Worm (Caenorhabditis elegans) whole organism, mixed stage, embryonic: Measurements from ENCODE around the gene M88.3.
A peak's percentile ranks its signal among the peaks of the same experiment; 100 is the strongest.

Experiments used
- M03D4.4 ChIP-seq: sonication (generic microtip); optimal IDR thresholded peaks from 2 replicates; lab custom pipeline; 2017; ENCODE audit warnings: mild to moderate bottlenecking, missing genetic modification characterization, missing compliant biosample characterization
- bed-3 ChIP-seq: fragments of 200-800 bp; sonication (Bioruptor generic); optimal IDR thresholded peaks from 3 replicates; lab custom pipeline; 2018; ENCODE audit warnings: mild to moderate bottlenecking, missing genetic modification characterization, moderate library complexity, missing compliant biosample characterization
- blmp-1 ChIP-seq: fragments of 150-350 bp; optimal IDR thresholded peaks from 2 replicates; lab custom pipeline; 2014; ENCODE audit warnings: missing biosample characterization, missing genetic modification characterization
- ceh-39 ChIP-seq: fragments of 150-350 bp; optimal IDR thresholded peaks from 2 replicates; lab custom pipeline; 2014; ENCODE audit warnings: missing biosample characterization, missing genetic modification characterization
- ceh-43 ChIP-seq: fragments of 200-800 bp; sonication (Bioruptor generic); optimal IDR thresholded peaks from 2 replicates; lab custom pipeline; 2018; ENCODE audit warnings: mild to moderate bottlenecking, missing genetic modification characterization, moderate library complexity, missing compliant biosample characterization
- ceh-83 ChIP-seq: fragments of 200-800 bp; sonication (Bioruptor generic); optimal IDR thresholded peaks from 2 replicates; lab custom pipeline; 2018; ENCODE audit warnings: mild to moderate bottlenecking, missing genetic modification characterization, missing compliant biosample characterization
- ces-1 ChIP-seq: fragments of 150-350 bp; optimal IDR thresholded peaks from 2 replicates; lab custom pipeline; 2014; ENCODE audit warnings: missing biosample characterization, missing genetic modification reagents, missing genetic modification characterization
- cnd-1 ChIP-seq: fragments of 200-800 bp; sonication (Bioruptor generic); optimal IDR thresholded peaks from 2 replicates; lab custom pipeline; 2018; ENCODE audit warnings: mild to moderate bottlenecking, missing genetic modification characterization, missing compliant biosample characterization
- drap-1 ChIP-seq: fragments of 200-800 bp; sonication (Bioruptor generic); optimal IDR thresholded peaks from 3 replicates; lab custom pipeline; 2018; ENCODE audit warnings: mild to moderate bottlenecking, missing genetic modification characterization, missing compliant biosample characterization
- elt-1 ChIP-seq: sonication (generic microtip); optimal IDR thresholded peaks from 2 replicates; lab custom pipeline; 2017; ENCODE audit warnings: missing genetic modification characterization, mild to moderate bottlenecking, missing compliant biosample characterization, antibody characterized with exemption, moderate library complexity, borderline replicate concordance; ENCODE audit not compliant: insufficient read depth
- elt-3 ChIP-seq: fragments of 150-350 bp; optimal IDR thresholded peaks from 2 replicates; lab custom pipeline; 2014; ENCODE audit warnings: missing biosample characterization, missing genetic modification characterization
- flh-1 ChIP-seq: fragments of 200-800 bp; sonication (Bioruptor generic); optimal IDR thresholded peaks from 2 replicates; lab custom pipeline; 2018; ENCODE audit warnings: mild to moderate bottlenecking, missing genetic modification characterization, moderate library complexity, missing compliant biosample characterization
- ham-2 ChIP-seq: fragments of 200-800 bp; sonication (Bioruptor generic); optimal IDR thresholded peaks from 2 replicates; lab custom pipeline; 2018; ENCODE audit warnings: mild to moderate bottlenecking, missing genetic modification characterization, missing compliant biosample characterization
- hlh-1 ChIP-seq: fragments of 150-350 bp; optimal IDR thresholded peaks from 2 replicates; lab custom pipeline; 2014; ENCODE audit warnings: missing biosample characterization, missing genetic modification reagents, missing genetic modification characterization
- lin-13 ChIP-seq: fragments of 150-350 bp; optimal IDR thresholded peaks from 2 replicates; lab custom pipeline; 2014; ENCODE audit warnings: missing biosample characterization, missing genetic modification characterization
- lin-32 ChIP-seq: fragments of 200-800 bp; sonication (Bioruptor generic); optimal IDR thresholded peaks from 2 replicates; lab custom pipeline; 2018; ENCODE audit warnings: mild to moderate bottlenecking, missing genetic modification characterization, missing compliant biosample characterization
- lsy-2 ChIP-seq: fragments of 150-350 bp; optimal IDR thresholded peaks from 2 replicates; lab custom pipeline; 2014; ENCODE audit warnings: missing biosample characterization, missing genetic modification characterization
- mab-5 ChIP-seq: fragments of 150-350 bp; optimal IDR thresholded peaks from 2 replicates; lab custom pipeline; 2014; ENCODE audit warnings: missing biosample characterization, missing genetic modification characterization
- mep-1 ChIP-seq: fragments of 150-350 bp; optimal IDR thresholded peaks from 2 replicates; lab custom pipeline; 2017; ENCODE audit warnings: missing biosample characterization, missing genetic modification reagents, missing genetic modification characterization, inconsistent platforms
- mls-2 ChIP-seq: sonication (generic microtip); optimal IDR thresholded peaks from 2 replicates; lab custom pipeline; 2016; ENCODE audit warnings: mild to moderate bottlenecking, missing genetic modification characterization, moderate library complexity, missing compliant biosample characterization
- nhr-12 ChIP-seq: fragments of 150-350 bp; optimal IDR thresholded peaks from 2 replicates; lab custom pipeline; 2014; ENCODE audit warnings: missing biosample characterization, missing genetic modification characterization
- nhr-237 ChIP-seq: fragments of 150-350 bp; optimal IDR thresholded peaks from 2 replicates; lab custom pipeline; 2014; ENCODE audit warnings: missing biosample characterization, missing genetic modification characterization
- nhr-28 ChIP-seq: fragments of 150-350 bp; optimal IDR thresholded peaks from 2 replicates; lab custom pipeline; 2014; ENCODE audit warnings: missing biosample characterization, missing genetic modification characterization
- nhr-76 ChIP-seq: sonication (generic microtip); optimal IDR thresholded peaks from 2 replicates; lab custom pipeline; 2017; ENCODE audit warnings: missing biosample characterization, missing genetic modification characterization
- pha-4 ChIP-seq: fragments of 150-350 bp; optimal IDR thresholded peaks from 2 replicates; lab custom pipeline; 2018; ENCODE audit warnings: missing biosample characterization, missing genetic modification reagents, missing genetic modification characterization
- sem-2 ChIP-seq: fragments of 200-800 bp; sonication (Bioruptor generic); optimal IDR thresholded peaks from 2 replicates; lab custom pipeline; 2018; ENCODE audit warnings: mild to moderate bottlenecking, missing genetic modification characterization, missing compliant biosample characterization
- snpc-4 ChIP-seq: fragments of 150-350 bp; optimal IDR thresholded peaks from 2 replicates; lab custom pipeline; 2014; ENCODE audit warnings: missing biosample characterization, missing genetic modification characterization
- unc-39 ChIP-seq: fragments of 150-350 bp; optimal IDR thresholded peaks from 2 replicates; lab custom pipeline; 2014; ENCODE audit warnings: missing biosample characterization, missing genetic modification characterization
- unc-62 ChIP-seq: fragments of 150-350 bp; optimal IDR thresholded peaks from 2 replicates; lab custom pipeline; 2014; ENCODE audit warnings: missing biosample characterization, missing genetic modification reagents, missing genetic modification characterization
- zip-8 ChIP-seq: fragments of 150-350 bp; optimal IDR thresholded peaks from 2 replicates; lab custom pipeline; 2014; ENCODE audit warnings: missing biosample characterization, missing genetic modification characterization
- ztf-11 ChIP-seq: fragments of 150-350 bp; optimal IDR thresholded peaks from 2 replicates; lab custom pipeline; 2014; ENCODE audit warnings: missing biosample characterization, missing genetic modification characterization

M88.3 gene

DNA sequence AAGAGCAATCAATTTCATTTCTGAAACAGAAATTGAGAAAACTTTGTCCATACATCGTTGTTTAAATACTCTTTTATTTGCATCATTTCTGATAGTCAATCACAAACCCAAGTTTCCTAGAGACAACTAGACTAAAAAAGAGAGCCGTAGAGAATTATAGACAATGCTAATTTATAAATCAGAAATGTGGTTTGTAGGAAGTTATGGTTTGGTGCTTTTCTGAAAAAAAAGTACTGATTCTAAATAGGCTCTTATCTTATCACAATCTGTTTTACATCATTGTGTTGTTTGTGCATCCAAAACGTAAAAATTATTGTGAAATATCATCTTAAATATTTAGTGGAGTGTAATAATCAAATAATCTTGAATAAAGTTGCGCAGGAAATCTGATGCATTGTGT is 4.3 kb downstream of the M88.3 start, which contains the start of gene ugt-62:
TSS of gene ugt-62 (minus strand) at position 20 of the 400 bp plus-strand sequence.
- no peak for TF ChIP-seq sem-2 (GFP tag; lab: Kevin White, UChicago)
- TF ChIP-seq ceh-43 (GFP tag; lab: Kevin White, UChicago), result no peak
- TF ChIP-seq lsy-2 (tag; lab: Kevin White, UChicago), result no peak
- TF ChIP-seq nhr-28, result no peak
- TF ChIP-seq ham-2 (GFP tag; lab: Kevin White, UChicago), result no peak
- no peak for TF ChIP-seq nhr-76
- no peak for TF ChIP-seq mls-2 (tag; lab: Kevin White, UChicago)
- TF ChIP-seq M03D4.4 (tag; lab: Kevin White, UChicago), result no peak
- no peak for TF ChIP-seq snpc-4 (tag; lab: Kevin White, UChicago)
- TF ChIP-seq lin-13 (tag; lab: Kevin White, UChicago), result no peak
- no peak for TF ChIP-seq nhr-237 (tag; lab: Kevin White, UChicago)
- TF ChIP-seq elt-1 (tag; lab: Kevin White, UChicago), result no peak
- no peak for TF ChIP-seq unc-62
- TF ChIP-seq bed-3, result no peak
- TF ChIP-seq mep-1 (tag; lab: Kevin White, UChicago), result no peak
- no peak for TF ChIP-seq ceh-39 (tag; lab: Kevin White, UChicago)
- TF ChIP-seq ceh-83 (GFP tag; lab: Kevin White, UChicago), result no peak
- no peak for TF ChIP-seq blmp-1 (tag; lab: Kevin White, UChicago)
- TF ChIP-seq pha-4 (tag; lab: Kevin White, UChicago), result no peak

DNA sequence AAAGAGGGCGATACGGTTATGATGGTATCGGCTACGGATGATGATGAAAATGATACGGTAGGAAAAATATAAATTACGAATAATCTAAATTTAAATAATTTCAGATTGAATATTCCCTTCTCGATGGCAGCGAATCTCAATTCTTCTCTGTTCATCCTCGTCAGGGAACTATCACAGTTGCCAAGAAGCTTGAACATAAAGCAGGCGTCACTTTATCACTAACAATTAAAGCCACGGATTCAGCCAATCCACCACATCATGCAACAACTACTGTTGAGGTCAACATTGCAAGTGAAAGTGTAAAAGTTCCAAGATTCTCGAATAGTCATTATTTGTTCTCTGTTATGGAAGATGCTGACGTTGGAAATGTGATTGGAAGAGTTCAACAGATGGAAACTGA is 13.9 kb downstream of the M88.3 start:
- TF ChIP-seq lin-13 (tag; lab: Kevin White, UChicago) (no peak), mep-1 (tag; lab: Kevin White, UChicago) (no peak), flh-1 (GFP tag; lab: Kevin White, UChicago) (no peak), nhr-76 (no peak), mab-5 (tag; lab: Kevin White, UChicago) (no peak), unc-62 (no peak), mls-2 (tag; lab: Kevin White, UChicago) (no peak), pha-4 (tag; lab: Kevin White, UChicago) (no peak), ztf-11 (tag; lab: Kevin White, UChicago) (no peak), elt-1 (tag; lab: Kevin White, UChicago) (no peak), nhr-12 (tag; lab: Kevin White, UChicago) (no peak), nhr-237 (tag; lab: Kevin White, UChicago) (no peak), ceh-43 (GFP tag; lab: Kevin White, UChicago) (no peak), unc-39 (tag; lab: Kevin White, UChicago) (no peak), cnd-1 (tag; lab: Kevin White, UChicago) (no peak), bed-3 (no peak), elt-3 (tag; lab: Kevin White, UChicago) (no peak)

DNA sequence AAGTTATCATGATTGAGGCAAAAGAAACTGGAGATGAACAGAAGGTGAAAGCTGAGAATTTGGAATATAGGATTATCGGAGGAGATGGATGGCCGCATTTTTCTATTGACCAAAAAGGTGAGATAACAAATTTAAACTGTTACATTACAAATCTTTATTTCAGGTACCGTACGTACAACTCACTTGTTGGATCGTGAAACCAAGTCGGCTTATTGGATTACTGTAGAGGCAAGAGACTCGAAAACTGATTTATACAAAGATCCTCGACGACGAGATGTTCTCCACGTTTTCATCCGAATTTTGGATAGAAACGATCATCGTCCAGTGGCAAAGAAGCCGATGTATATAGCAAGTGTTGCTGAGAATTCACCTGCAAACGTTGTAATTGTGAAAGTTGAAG is 18.9 kb downstream of the M88.3 start:
- no peak for TF ChIP-seq drap-1 (GFP tag; lab: Kevin White, UChicago)
- no peak for TF ChIP-seq elt-3 (tag; lab: Kevin White, UChicago)
- no peak for TF ChIP-seq lsy-2 (tag; lab: Kevin White, UChicago)
- no peak for TF ChIP-seq flh-1 (GFP tag; lab: Kevin White, UChicago)
- TF ChIP-seq ceh-39 (tag; lab: Kevin White, UChicago), result no peak
- TF ChIP-seq sem-2 (GFP tag; lab: Kevin White, UChicago), result no peak
- no peak for TF ChIP-seq unc-39 (tag; lab: Kevin White, UChicago)
- TF ChIP-seq zip-8, result no peak
- no peak for TF ChIP-seq M03D4.4 (tag; lab: Kevin White, UChicago)
- no peak for TF ChIP-seq mep-1 (tag; lab: Kevin White, UChicago)
- no peak for TF ChIP-seq hlh-1 (tag; lab: Kevin White, UChicago)
- TF ChIP-seq cnd-1 (tag; lab: Kevin White, UChicago), result no peak

DNA sequence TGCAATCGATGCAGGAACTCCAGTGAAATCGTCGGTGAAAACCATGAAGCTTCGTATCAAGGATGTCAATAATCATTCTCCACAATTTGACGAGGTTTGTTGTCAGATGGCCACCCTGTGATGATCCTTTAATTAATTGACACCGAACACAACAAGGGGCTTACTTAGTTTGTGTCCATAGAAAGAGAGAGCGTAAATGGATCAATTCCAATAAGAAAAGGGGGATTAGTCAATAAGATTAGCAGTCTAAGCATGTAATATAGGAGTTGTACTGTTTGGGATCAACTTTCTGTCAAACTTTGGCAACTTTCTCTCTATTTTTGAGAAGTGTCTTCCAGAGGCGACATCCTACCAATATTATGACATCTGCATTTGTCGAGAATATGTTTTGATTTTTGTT is 20.8 kb downstream of the M88.3 start:
- no peak for TF ChIP-seq lin-32
- TF ChIP-seq sem-2 (GFP tag; lab: Kevin White, UChicago), result no peak
- TF ChIP-seq ces-1 (GFP tag; lab: Kevin White, UChicago), result peak; percentile 95
- TF ChIP-seq, all 35 proteins: peak for 1

DNA sequence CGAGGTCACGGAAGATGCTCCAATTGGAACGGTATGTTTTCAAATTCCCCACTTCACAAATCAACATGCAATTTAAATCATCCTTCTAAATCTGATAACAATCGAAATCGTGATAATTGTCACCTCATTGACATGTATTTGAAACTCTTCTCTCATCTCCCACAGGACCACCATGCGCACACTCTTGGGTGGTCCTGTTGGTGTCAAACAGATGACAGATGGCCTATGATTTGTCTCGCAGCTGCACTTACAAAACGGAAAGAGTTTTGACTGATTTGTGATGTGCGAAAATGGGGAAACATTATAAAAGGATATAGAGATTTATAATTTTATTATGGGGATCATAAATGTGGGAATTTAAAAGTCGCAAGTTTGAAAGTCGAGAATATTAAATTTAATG is 21.4 kb downstream of the M88.3 start:
- TF ChIP-seq cnd-1 (tag; lab: Kevin White, UChicago) (peak; percentile 86), sem-2 (GFP tag; lab: Kevin White, UChicago) (no peak), ces-1 (GFP tag; lab: Kevin White, UChicago) (peak; percentile 59), hlh-1 (tag; lab: Kevin White, UChicago) (peak; percentile 27), unc-62 (peak; percentile 61)
